Worm (Caenorhabditis elegans) whole organism, L2 larva: ENCODE results near the gene nlp-18.

Experiments
- crh-2 ChIP-seq: sonication (generic microtip); optimal IDR thresholded peaks from 2 replicates; lab custom pipeline; 2017; ENCODE audit warnings: missing biosample characterization, missing genetic modification characterization
- nhr-10 ChIP-seq: sonication (generic microtip); optimal IDR thresholded peaks from 2 replicates; lab custom pipeline; 2017; ENCODE audit warnings: missing biosample characterization, missing genetic modification characterization
- unc-62 ChIP-seq: fragments of 150-350 bp; optimal IDR thresholded peaks from 2 replicates; lab custom pipeline; 2014; ENCODE audit warnings: missing biosample characterization, missing genetic modification reagents, missing genetic modification characterization

ce11 chrII:11076550-11076949 is 46.4 kb upstream of the nlp-18 start:
- TF ChIP-seq crh-2 (tag; lab: Kevin White, UChicago) = no peak
- no peak for TF ChIP-seq unc-62 (GFP tag; lab: Kevin White, UChicago)
- no peak for TF ChIP-seq nhr-10 (tag; lab: Kevin White, UChicago)
